Fruit fly (Drosophila melanogaster): ENCODE results near the gene CG42571.

- TF ChIP-seq Pif1B (GFP tag; optimal IDR thresholded peaks at IDR 0.05) (no peak), CG32121 (GFP tag; IDR thresholded peaks at IDR 0.05) (no peak), Snoo (tag; optimal IDR thresholded peaks at IDR 0.05) (no peak), Pif1A (GFP tag; optimal IDR thresholded peaks at IDR 0.05) (no peak), CG13204 (GFP tag; optimal IDR thresholded peaks at IDR 0.05) (no peak), EcR (GFP tag; optimal IDR thresholded peaks at IDR 0.05) (no peak), CG34367 (tag; optimal IDR thresholded peaks at IDR 0.05) (no peak), CG14655 (GFP tag; optimal IDR thresholded peaks at IDR 0.05) (no peak), CG10348 (GFP tag; IDR thresholded peaks at IDR 0.05) (no peak), rn (GFP tag; IDR thresholded peaks at IDR 0.05) (no peak), CG9948 (tag; optimal IDR thresholded peaks at IDR 0.05) (no peak), CG17806 (tag; optimal IDR thresholded peaks at IDR 0.05) (no peak)
These were observed 5.1 kb upstream of the CG42571 start for dm6 chr3L:15711164-15711563.

All from whole organism, pupa.